ENCODE assay signal across 2 fruit fly cellular contexts in the genomic region with DNA sequence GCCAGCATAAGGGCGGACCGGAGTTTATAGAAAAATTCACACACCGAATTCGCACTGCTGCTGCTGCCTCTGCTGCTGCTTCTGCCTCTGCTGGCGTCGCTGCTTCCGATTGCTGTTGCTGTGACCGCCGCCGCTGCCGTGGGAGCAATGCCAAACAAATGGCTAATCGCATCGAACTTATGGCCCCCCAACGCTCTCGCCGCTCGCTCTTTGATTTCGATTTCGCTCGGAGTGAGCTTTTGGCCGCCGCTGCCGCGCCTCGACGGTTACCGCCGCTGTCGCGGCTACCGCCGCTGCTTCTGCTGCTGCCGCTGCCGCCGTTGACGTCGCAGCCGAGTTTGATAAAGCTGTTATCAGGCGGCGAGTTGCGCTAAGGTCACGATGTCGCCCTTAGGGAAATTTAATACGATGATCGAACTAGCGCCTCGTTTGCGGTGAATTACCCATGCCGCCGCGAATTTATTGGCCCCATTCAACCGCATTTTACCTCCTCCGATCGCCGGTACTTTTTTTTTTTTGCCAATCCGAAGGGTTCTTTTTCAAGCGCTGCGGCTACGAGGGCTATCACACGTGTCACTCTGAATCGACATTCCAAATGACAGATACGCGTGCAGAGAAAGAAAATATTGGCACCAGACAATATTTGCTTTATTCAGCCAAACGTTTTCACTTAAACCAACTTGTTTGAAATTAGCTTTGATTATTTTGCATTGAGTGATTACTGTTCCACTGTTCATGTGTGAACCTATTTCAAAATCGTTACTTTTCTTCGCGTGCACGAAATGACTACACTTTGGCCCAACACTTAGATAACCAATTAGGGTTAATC.
TF ChIP-seq lines count a peak whose summit lies in the region.

No protein-coding gene starts in this region.

TF ChIP-seq in whole organism, embryonic, 481 proteins besides CTCF, POLR2A, EP300 and RAD21 (continued from another document and continues in another):
- TF ChIP-seq bcd (GFP tag; optimal IDR thresholded peaks at IDR 0.05; lab: Kevin White, UChicago) (peak; percentile 64), Hmr (GFP tag; optimal IDR thresholded peaks at IDR 0.05; lab: Kevin White, UChicago) (peak; percentile 74), her (GFP tag; optimal IDR thresholded peaks at IDR 0.05; lab: Kevin White, UChicago) (peak; percentile 57), tx (GFP tag; optimal IDR thresholded peaks at IDR 0.05; lab: Kevin White, UChicago) (peak; percentile 48), CG9437 (GFP tag; optimal IDR thresholded peaks at IDR 0.05; lab: Kevin White, UChicago) (peak; percentile 37), CG6254 (GFP tag; optimal IDR thresholded peaks at IDR 0.05; lab: Kevin White, UChicago) (no peak), prd (optimal IDR thresholded peaks at IDR 0.05; lab: Kevin White, UChicago) (no peak), prd (GFP tag; IDR thresholded peaks at IDR 0.05; lab: Robert Waterston, UW) (peak; percentile 86), fd3F (GFP tag; optimal IDR thresholded peaks at IDR 0.05; lab: Kevin White, UChicago) (peak; percentile 62), Nf-YC (tag; optimal IDR thresholded peaks at IDR 0.05; lab: Kevin White, UChicago) (no peak), D19A (tag; optimal IDR thresholded peaks at IDR 0.05; lab: Kevin White, UChicago) (peak; percentile 18), gsb (GFP tag; IDR thresholded peaks at IDR 0.05; lab: Robert Waterston, UW) (peak; percentile 83), CG11456 (GFP tag; IDR thresholded peaks at IDR 0.05; lab: Robert Waterston, UW) (peak; percentile 89), CG7928 (GFP tag; optimal IDR thresholded peaks at IDR 0.05; lab: Kevin White, UChicago) (peak; percentile 29), Max (GFP tag; optimal IDR thresholded peaks at IDR 0.05; lab: Kevin White, UChicago) (peak; percentile 4), Ada2b (GFP tag; IDR thresholded peaks at IDR 0.05; lab: Robert Waterston, UW) (peak; percentile 87), CG32532 (GFP tag; IDR thresholded peaks at IDR 0.05; lab: Robert Waterston, UW) (peak; percentile 88), CG11085 (GFP tag; IDR thresholded peaks at IDR 0.05; lab: Robert Waterston, UW) (peak; percentile 71), sr (GFP tag; IDR thresholded peaks at IDR 0.05; lab: Robert Waterston, UW) (peak; percentile 42; the same call in 1 of the 3 replicates), CrebB (tag; optimal IDR thresholded peaks at IDR 0.05; lab: Kevin White, UChicago) (no peak), tio (GFP tag; optimal IDR thresholded peaks at IDR 0.05; lab: Kevin White, UChicago) (peak; percentile 25), sc (optimal IDR thresholded peaks at IDR 0.05; lab: Kevin White, UChicago) (no peak), sc (GFP tag; optimal IDR thresholded peaks at IDR 0.05; lab: Kevin White, UChicago) (no peak), CG10321 (GFP tag; IDR thresholded peaks at IDR 0.05; lab: Robert Waterston, UW) (no peak), h (optimal IDR thresholded peaks at IDR 0.05; lab: Kevin White, UChicago) (no peak), Aef1 (GFP tag; IDR thresholded peaks at IDR 0.05; lab: Robert Waterston, UW) (peak; percentile 86), CG12391 (tag; optimal IDR thresholded peaks at IDR 0.05; lab: Kevin White, UChicago) (peak; percentile 48), CG30403 (GFP tag; optimal IDR thresholded peaks at IDR 0.05; lab: Kevin White, UChicago) (peak; percentile 64), CG4360 (GFP tag; IDR thresholded peaks at IDR 0.05; lab: Robert Waterston, UW) (no peak), CG1792 (GFP tag; optimal IDR thresholded peaks at IDR 0.05; lab: Kevin White, UChicago) (peak; percentile 33), kay (GFP tag; optimal IDR thresholded peaks at IDR 0.05; lab: Kevin White, UChicago) (peak; percentile 65), crp (GFP tag; optimal IDR thresholded peaks at IDR 0.05; lab: Kevin White, UChicago) (peak in 1 of 2 experiments; percentile 4), HmgD (GFP tag; optimal IDR thresholded peaks at IDR 0.05; lab: Kevin White, UChicago) (no peak), CG5180 (GFP tag; optimal IDR thresholded peaks at IDR 0.05; lab: Kevin White, UChicago) (peak; percentile 9), az2 (GFP tag; optimal IDR thresholded peaks at IDR 0.05; lab: Kevin White, UChicago) (peak; percentile 38), CG9932 (GFP tag; IDR thresholded peaks at IDR 0.05; lab: Robert Waterston, UW) (peak; percentile 75), CG8944 (GFP tag; optimal IDR thresholded peaks at IDR 0.05; lab: Kevin White, UChicago) (peak; percentile 45), CG10979 (tag; optimal IDR thresholded peaks at IDR 0.05; lab: Kevin White, UChicago) (peak; percentile 46), nau (GFP tag; optimal IDR thresholded peaks at IDR 0.05; lab: Kevin White, UChicago) (peak; percentile 1), CG15601 (tag; optimal IDR thresholded peaks at IDR 0.05; lab: Kevin White, UChicago) (no peak), btn (GFP tag; optimal IDR thresholded peaks at IDR 0.05; lab: Kevin White, UChicago) (no peak), H15 (GFP tag; IDR thresholded peaks at IDR 0.05; lab: Robert Waterston, UW) (peak; percentile 80), Dfd (GFP tag; optimal IDR thresholded peaks at IDR 0.05; lab: Kevin White, UChicago) (no peak), ERR (GFP tag; optimal IDR thresholded peaks at IDR 0.05; lab: Kevin White, UChicago) (peak; percentile 38), row (GFP tag; IDR thresholded peaks at IDR 0.05; lab: Robert Waterston, UW) (peak; percentile 90), D (optimal IDR thresholded peaks at IDR 0.05; lab: Kevin White, UChicago) (no peak), D (GFP tag; optimal IDR thresholded peaks at IDR 0.05; lab: Kevin White, UChicago) (peak; percentile 24), ranshi (GFP tag; IDR thresholded peaks at IDR 0.05; lab: Robert Waterston, UW) (peak; percentile 85), al (GFP tag; IDR thresholded peaks at IDR 0.05; lab: Robert Waterston, UW) (peak; percentile 78), schlank (tag; optimal IDR thresholded peaks at IDR 0.05; lab: Kevin White, UChicago) (peak; percentile 43), Taf1 (GFP tag; IDR thresholded peaks at IDR 0.05; lab: Robert Waterston, UW) (peak; percentile 75; the same call in 1 of the 2 replicates), CG7987 (GFP tag; optimal IDR thresholded peaks at IDR 0.05; lab: Kevin White, UChicago) (peak; percentile 49), CG17612 (GFP tag; IDR thresholded peaks at IDR 0.05; lab: Robert Waterston, UW) (0 out of 2 replicates have a peak, but pooled peaks have one; percentile 38), CHES-1-like (GFP tag; optimal IDR thresholded peaks at IDR 0.05; lab: Kevin White, UChicago) (peak; percentile 48), CG32772 (GFP tag; IDR thresholded peaks at IDR 0.05; lab: Robert Waterston, UW) (peak; percentile 81), CG14014 (GFP tag; IDR thresholded peaks at IDR 0.05; lab: Robert Waterston, UW) (peak; percentile 82), CG18476 (GFP tag; optimal IDR thresholded peaks at IDR 0.05; lab: Kevin White, UChicago) (peak; percentile 40), CG13296 (GFP tag; optimal IDR thresholded peaks at IDR 0.05; lab: Kevin White, UChicago) (peak; percentile 52), mld (GFP tag; IDR thresholded peaks at IDR 0.05; lab: Robert Waterston, UW; ENCODE audit: partially characterized antibody) (no peak), CG12942 (GFP tag; optimal IDR thresholded peaks at IDR 0.05; lab: Kevin White, UChicago) (peak; percentile 29), CG10209 (GFP tag; optimal IDR thresholded peaks at IDR 0.05; lab: Kevin White, UChicago) (peak; percentile 64)

TF ChIP-seq in whole organism, prepupa, 60 proteins besides CTCF, POLR2A, EP300 and RAD21 (continued from another document):
- no peak for TF ChIP-seq Hr38 (GFP tag; optimal IDR thresholded peaks at IDR 0.05; lab: Kevin White, UChicago)
- no peak for TF ChIP-seq Gug (GFP tag; IDR thresholded peaks at IDR 0.05; lab: Robert Waterston, UW)
- TF ChIP-seq Sox102F (GFP tag; optimal IDR thresholded peaks at IDR 0.05; lab: Kevin White, UChicago): no peak
- no peak for TF ChIP-seq CG15336 (GFP tag; IDR thresholded peaks at IDR 0.05; lab: Robert Waterston, UW)
- no peak for TF ChIP-seq CG11294 (GFP tag; IDR thresholded peaks at IDR 0.05; lab: Robert Waterston, UW)
- no peak for TF ChIP-seq CG8119 (GFP tag; IDR thresholded peaks at IDR 0.05; lab: Robert Waterston, UW)
- no peak for TF ChIP-seq ss (GFP tag; optimal IDR thresholded peaks at IDR 0.05; lab: Kevin White, UChicago)
- TF ChIP-seq CG6276 (GFP tag; optimal IDR thresholded peaks at IDR 0.05; lab: Kevin White, UChicago): no peak
- no peak for TF ChIP-seq Lpt (GFP tag; optimal IDR thresholded peaks at IDR 0.05; lab: Kevin White, UChicago)
- TF ChIP-seq achi (GFP tag; optimal IDR thresholded peaks at IDR 0.05; lab: Kevin White, UChicago): no peak
- TF ChIP-seq Eip75B (GFP tag; optimal IDR thresholded peaks at IDR 0.05; lab: Kevin White, UChicago): no peak
- peak; percentile 96 for TF ChIP-seq svp (GFP tag; lab: Kevin White, UChicago)
- TF ChIP-seq CG31627 (GFP tag; optimal IDR thresholded peaks at IDR 0.05; lab: Kevin White, UChicago): peak; percentile 28
- TF ChIP-seq fd85E (GFP tag; optimal IDR thresholded peaks at IDR 0.05; lab: Kevin White, UChicago): no peak
- peak; percentile 15 for TF ChIP-seq vri (GFP tag; optimal IDR thresholded peaks at IDR 0.05; lab: Kevin White, UChicago)
- no peak for TF ChIP-seq fkh (GFP tag; optimal IDR thresholded peaks at IDR 0.05; lab: Kevin White, UChicago)
- TF ChIP-seq pdm3 (GFP tag; optimal IDR thresholded peaks at IDR 0.05; lab: Kevin White, UChicago): no peak
- TF ChIP-seq Sox15 (GFP tag; optimal IDR thresholded peaks at IDR 0.05; lab: Kevin White, UChicago): no peak
- TF ChIP-seq Met (GFP tag; optimal IDR thresholded peaks at IDR 0.05; lab: Kevin White, UChicago): peak; percentile 27
- TF ChIP-seq Blimp-1 (GFP tag; optimal IDR thresholded peaks at IDR 0.05; lab: Kevin White, UChicago): no peak
- peak; percentile 12 for TF ChIP-seq cyc (GFP tag; optimal IDR thresholded peaks at IDR 0.05; lab: Kevin White, UChicago)
- peak; percentile 36; the same call in 1 of the 3 replicates for TF ChIP-seq CG6163 (GFP tag; IDR thresholded peaks at IDR 0.05; lab: Robert Waterston, UW)
- TF ChIP-seq lz (GFP tag; optimal IDR thresholded peaks at IDR 0.05; lab: Kevin White, UChicago): no peak
- TF ChIP-seq CG11762 (GFP tag; optimal IDR thresholded peaks at IDR 0.05; lab: Kevin White, UChicago; ENCODE audit: insufficient read depth): no peak
- no peak for TF ChIP-seq CG10631 (GFP tag; optimal IDR thresholded peaks at IDR 0.05; lab: Kevin White, UChicago)
- no peak for TF ChIP-seq CG8632 (GFP tag; optimal IDR thresholded peaks at IDR 0.05; lab: Kevin White, UChicago)
- no peak for TF ChIP-seq acj6 (GFP tag; optimal IDR thresholded peaks at IDR 0.05; lab: Kevin White, UChicago)
- TF ChIP-seq Eip93F (GFP tag; optimal IDR thresholded peaks at IDR 0.05; lab: Kevin White, UChicago): no peak
- no peak for TF ChIP-seq CG10669 (GFP tag; optimal IDR thresholded peaks at IDR 0.05; lab: Kevin White, UChicago)
- no peak for TF ChIP-seq CG16779 (tag; optimal IDR thresholded peaks at IDR 0.05; lab: Kevin White, UChicago)
